Fruit fly (Drosophila melanogaster) whole organism, embryonic: ENCODE measurements around the gene klar.
A peak's percentile ranks its signal among the peaks of the same experiment; 100 is the strongest.

Experiments used
- Atf3 ChIP-seq: fragments of 200-800 bp; sonication (Bioruptor generic); optimal IDR thresholded peaks from 3 replicates; lab custom pipeline; 2016; ENCODE audit warnings: missing biosample characterization, missing genetic modification characterization
- Atf6 ChIP-seq: fragments of 200-800 bp; sonication (Bioruptor generic); IDR thresholded peaks from 2 replicates; pipeline ENCODE4 v1.3.6; 2022; ENCODE audit warnings: missing biosample characterization, missing genetic modification characterization
- BtbVII ChIP-seq: fragments of 200-800 bp; sonication (Bioruptor generic); optimal IDR thresholded peaks from 3 replicates; lab custom pipeline; 2017; ENCODE audit warnings: missing biosample characterization, mild to moderate bottlenecking, missing genetic modification characterization
- C15 ChIP-seq: fragments of 200-800 bp; sonication (Bioruptor generic); IDR thresholded peaks from 3 replicates; pipeline ENCODE4 v1.3.6; 2022; ENCODE audit warnings: missing biosample characterization, missing genetic modification characterization
- CG1233 ChIP-seq: fragments of 200-800 bp; sonication (Bioruptor generic); optimal IDR thresholded peaks from 4 replicates; lab custom pipeline; 2018; ENCODE audit warnings: missing biosample characterization, mild to moderate bottlenecking, missing genetic modification characterization
- CG15601 ChIP-seq: fragments of 200-800 bp; sonication (Bioruptor generic); optimal IDR thresholded peaks from 3 replicates; lab custom pipeline; 2019; ENCODE audit warnings: missing biosample characterization, mild to moderate bottlenecking, missing genetic modification characterization, moderate library complexity
- CG15696 ChIP-seq: fragments of 200-800 bp; sonication (Bioruptor generic); optimal IDR thresholded peaks from 2 replicates; lab custom pipeline; 2019; ENCODE audit warnings: missing biosample characterization, mild to moderate bottlenecking, missing genetic modification characterization, moderate library complexity
- CG1603 ChIP-seq: fragments of 200-800 bp; sonication (Bioruptor generic); optimal IDR thresholded peaks from 2 replicates; lab custom pipeline; 2019; ENCODE audit warnings: missing biosample characterization, mild to moderate bottlenecking, missing genetic modification characterization, moderate library complexity
- CG16815 ChIP-seq: fragments of 200-800 bp; sonication (Bioruptor generic); optimal IDR thresholded peaks from 3 replicates; lab custom pipeline; 2017; ENCODE audit warnings: missing biosample characterization, mild to moderate bottlenecking, missing genetic modification characterization
- CG17186 ChIP-seq: fragments of 200-800 bp; sonication (Bioruptor generic); optimal IDR thresholded peaks from 3 replicates; lab custom pipeline; 2017; ENCODE audit warnings: missing biosample characterization, missing genetic modification reagents, missing genetic modification characterization
- CG17359 ChIP-seq: fragments of 200-800 bp; sonication (Bioruptor generic); optimal IDR thresholded peaks from 3 replicates; lab custom pipeline; 2018; ENCODE audit warnings: missing biosample characterization, mild to moderate bottlenecking, missing genetic modification characterization, moderate library complexity
- CG2116 ChIP-seq: fragments of 200-800 bp; sonication (Bioruptor generic); optimal IDR thresholded peaks from 3 replicates; lab custom pipeline; 2018; ENCODE audit warnings: missing biosample characterization, mild to moderate bottlenecking, missing genetic modification characterization
- CG2129 ChIP-seq: fragments of 200-800 bp; sonication (Bioruptor generic); IDR thresholded peaks from 2 replicates; pipeline ENCODE4 v1.3.6; 2022; ENCODE audit warnings: missing biosample characterization, missing genetic modification characterization; ENCODE audit not compliant: partially characterized antibody
- CG34224 ChIP-seq: fragments of 200-800 bp; sonication (Bioruptor generic); IDR thresholded peaks from 3 replicates; pipeline ENCODE4 v1.3.6; 2022; ENCODE audit warnings: missing biosample characterization, missing genetic modification characterization; ENCODE audit not compliant: partially characterized antibody
- CG42726 ChIP-seq: fragments of 200-800 bp; sonication (Bioruptor generic); IDR thresholded peaks from 2 replicates; pipeline ENCODE4 v1.3.6; 2022; ENCODE audit warnings: missing biosample characterization, missing genetic modification characterization; ENCODE audit not compliant: partially characterized antibody
- CG4404 ChIP-seq: fragments of 200-800 bp; sonication (Bioruptor generic); IDR thresholded peaks from 2 replicates; pipeline ENCODE4 v1.3.6; 2022; ENCODE audit warnings: missing biosample characterization, missing genetic modification characterization
- CG5953 ChIP-seq: fragments of 200-800 bp; sonication (Bioruptor generic); IDR thresholded peaks from 2 replicates; pipeline ENCODE4 v1.3.6; 2022; ENCODE audit warnings: missing biosample characterization, missing genetic modification characterization
- CG6272 ChIP-seq: fragments of 200-800 bp; sonication (Bioruptor generic); IDR thresholded peaks from 2 replicates; pipeline ENCODE4 v1.3.6; 2022; ENCODE audit warnings: missing biosample characterization, missing genetic modification characterization
- CG7928 ChIP-seq: fragments of 200-800 bp; sonication (Bioruptor generic); optimal IDR thresholded peaks from 2 replicates; lab custom pipeline; 2017; ENCODE audit warnings: missing biosample characterization, mild to moderate bottlenecking, missing genetic modification characterization
- CG9215 ChIP-seq: fragments of 200-800 bp; sonication (Bioruptor generic); IDR thresholded peaks from 2 replicates; pipeline ENCODE4 v1.3.6; 2022; ENCODE audit warnings: missing biosample characterization, missing genetic modification characterization
- HmgZ ChIP-seq: fragments of 200-800 bp; sonication (Bioruptor generic); optimal IDR thresholded peaks from 2 replicates; lab custom pipeline; 2018; ENCODE audit warnings: missing biosample characterization, mild to moderate bottlenecking, missing genetic modification characterization
- Hr78 ChIP-seq, 2 experiments: fragments of 200-800 bp in 1 of 2; fragments of >200 bp in 1 of 2; sonication (Bioruptor generic) in 1 of 2; optimal IDR thresholded peaks; 2 replicates each; lab custom pipeline; 2017 to 2019; ENCODE audit warnings: missing biosample characterization in 2 of 2, missing genetic modification characterization in 2 of 2, mild to moderate bottlenecking in 1 of 2, moderate library complexity in 1 of 2
- Mrtf ChIP-seq: fragments of 200-800 bp; sonication (Bioruptor generic); IDR thresholded peaks from 3 replicates; pipeline ENCODE4 v1.3.6; 2022; ENCODE audit warnings: missing biosample characterization, missing genetic modification characterization
- Oaz ChIP-seq: fragments of 200-800 bp; sonication (Bioruptor generic); IDR thresholded peaks from 2 replicates; pipeline ENCODE4 v1.3.6; 2022; ENCODE audit warnings: missing biosample characterization, missing genetic modification characterization
- Opbp ChIP-seq: fragments of 200-800 bp; sonication (Bioruptor generic); IDR thresholded peaks from 3 replicates; pipeline ENCODE4 v1.3.6; 2022; ENCODE audit warnings: missing biosample characterization, missing genetic modification characterization; ENCODE audit not compliant: partially characterized antibody
- PHDP ChIP-seq: fragments of 200-800 bp; sonication (Bioruptor generic); optimal IDR thresholded peaks from 3 replicates; lab custom pipeline; 2018; ENCODE audit warnings: missing biosample characterization, mild to moderate bottlenecking, missing genetic modification characterization, moderate library complexity
- Xbp1 ChIP-seq: fragments of 200-800 bp; sonication (Bioruptor generic); optimal IDR thresholded peaks from 3 replicates; lab custom pipeline; 2016; ENCODE audit warnings: missing biosample characterization, mild to moderate bottlenecking, missing genetic modification characterization
- ato ChIP-seq: fragments of 200-800 bp; sonication (Bioruptor generic); IDR thresholded peaks from 2 replicates; pipeline ENCODE4 v1.3.6; 2022; ENCODE audit warnings: missing biosample characterization, missing genetic modification characterization; ENCODE audit not compliant: partially characterized antibody
- br ChIP-seq: fragments of >200 bp; optimal IDR thresholded peaks from 2 replicates; lab custom pipeline; 2017
- bsh ChIP-seq, 2 experiments: fragments of 200-800 bp; sonication (Bioruptor generic); optimal IDR thresholded peaks; 2 replicates each; lab custom pipeline; 2017 to 2018; ENCODE audit warnings: mild to moderate bottlenecking in 2 of 2, missing biosample characterization in 2 of 2, missing genetic modification characterization in 2 of 2, moderate library complexity in 1 of 2
- cad ChIP-seq: fragments of >200 bp; optimal IDR thresholded peaks from 2 replicates; lab custom pipeline; 2017; ENCODE audit warnings: missing biosample characterization, missing genetic modification characterization
- crc ChIP-seq: fragments of 200-800 bp; sonication (Bioruptor generic); optimal IDR thresholded peaks from 2 replicates; lab custom pipeline; 2016; ENCODE audit warnings: missing biosample characterization, missing genetic modification characterization
- dm ChIP-seq: fragments of 200-800 bp; sonication (Bioruptor generic); optimal IDR thresholded peaks from 3 replicates; lab custom pipeline; 2016; ENCODE audit warnings: missing biosample characterization, missing genetic modification characterization
- emc ChIP-seq: fragments of 200-800 bp; sonication (Bioruptor generic); optimal IDR thresholded peaks from 2 replicates; lab custom pipeline; 2016; ENCODE audit warnings: missing biosample characterization, missing genetic modification characterization
- eve ChIP-seq, 2 experiments: fragments of >200 bp; optimal IDR thresholded peaks; 2 replicates each; lab custom pipeline; 2017; ENCODE audit warnings: missing biosample characterization in 2 of 2, missing genetic modification characterization in 2 of 2
- ken ChIP-seq: fragments of 200-800 bp; sonication (Bioruptor generic); IDR thresholded peaks from 3 replicates; pipeline ENCODE4 v1.3.6; 2022; ENCODE audit warnings: missing biosample characterization, missing genetic modification characterization
- nau ChIP-seq: fragments of 200-800 bp; sonication (Bioruptor generic); optimal IDR thresholded peaks from 3 replicates; lab custom pipeline; 2017; ENCODE audit warnings: missing biosample characterization, mild to moderate bottlenecking, missing genetic modification characterization, missing genetic modification reagents
- nerfin-1 ChIP-seq: fragments of 200-800 bp; sonication (Bioruptor generic); optimal IDR thresholded peaks from 3 replicates; lab custom pipeline; 2019; ENCODE audit warnings: missing biosample characterization, mild to moderate bottlenecking, missing genetic modification characterization, moderate library complexity
- nmo ChIP-seq: fragments of 200-800 bp; sonication (Bioruptor generic); optimal IDR thresholded peaks from 2 replicates; lab custom pipeline; 2018; ENCODE audit warnings: missing biosample characterization, mild to moderate bottlenecking, missing genetic modification characterization, moderate library complexity
- nom ChIP-seq: fragments of 200-800 bp; sonication (Bioruptor generic); optimal IDR thresholded peaks from 2 replicates; lab custom pipeline; 2017; ENCODE audit warnings: missing biosample characterization, missing genetic modification characterization, mild to moderate bottlenecking, moderate library complexity, missing genetic modification reagents
- oc ChIP-seq: fragments of 200-800 bp; sonication (Bioruptor generic); optimal IDR thresholded peaks from 2 replicates; lab custom pipeline; 2018; ENCODE audit warnings: missing biosample characterization, mild to moderate bottlenecking, missing genetic modification characterization, moderate library complexity
- pb ChIP-seq: fragments of 200-800 bp; sonication (Bioruptor generic); optimal IDR thresholded peaks from 3 replicates; lab custom pipeline; 2016; ENCODE audit warnings: missing biosample characterization, missing genetic modification characterization
- peb ChIP-seq: fragments of 200-800 bp; sonication (Bioruptor generic); IDR thresholded peaks from 2 replicates; pipeline ENCODE4 v1.3.6; 2022; ENCODE audit warnings: missing biosample characterization, missing genetic modification characterization
- prd ChIP-seq, 3 experiments: fragments of >200 bp in 2 of 3; fragments of 200-800 bp in 1 of 3; sonication (Bioruptor generic) in 1 of 3; optimal IDR thresholded peaks in 2 of 3; IDR thresholded peaks in 1 of 3; 2 replicates in 2 of 3; 3 replicates in 1 of 3; pipeline versions ENCODE4 v1.3.6 to Lab custom; 2017 to 2022; ENCODE audit warnings: missing biosample characterization in 1 of 3, missing genetic modification characterization in 1 of 3
- ranshi ChIP-seq: fragments of 200-800 bp; sonication (Bioruptor generic); IDR thresholded peaks from 2 replicates; pipeline ENCODE4 v1.3.6; 2022; ENCODE audit warnings: missing biosample characterization, missing genetic modification characterization
- scrt ChIP-seq: fragments of 200-800 bp; sonication (Bioruptor generic); optimal IDR thresholded peaks from 2 replicates; lab custom pipeline; 2018; ENCODE audit warnings: missing biosample characterization, mild to moderate bottlenecking, missing genetic modification characterization, moderate library complexity
- tap ChIP-seq: fragments of 200-800 bp; optimal IDR thresholded peaks from 3 replicates; lab custom pipeline; 2019; ENCODE audit warnings: missing biosample characterization, mild to moderate bottlenecking, missing genetic modification characterization, moderate library complexity
- tin ChIP-seq: fragments of 200-800 bp; sonication (Bioruptor generic); optimal IDR thresholded peaks from 3 replicates; lab custom pipeline; 2016; ENCODE audit warnings: missing biosample characterization, missing genetic modification characterization

Gene klar

DNA sequence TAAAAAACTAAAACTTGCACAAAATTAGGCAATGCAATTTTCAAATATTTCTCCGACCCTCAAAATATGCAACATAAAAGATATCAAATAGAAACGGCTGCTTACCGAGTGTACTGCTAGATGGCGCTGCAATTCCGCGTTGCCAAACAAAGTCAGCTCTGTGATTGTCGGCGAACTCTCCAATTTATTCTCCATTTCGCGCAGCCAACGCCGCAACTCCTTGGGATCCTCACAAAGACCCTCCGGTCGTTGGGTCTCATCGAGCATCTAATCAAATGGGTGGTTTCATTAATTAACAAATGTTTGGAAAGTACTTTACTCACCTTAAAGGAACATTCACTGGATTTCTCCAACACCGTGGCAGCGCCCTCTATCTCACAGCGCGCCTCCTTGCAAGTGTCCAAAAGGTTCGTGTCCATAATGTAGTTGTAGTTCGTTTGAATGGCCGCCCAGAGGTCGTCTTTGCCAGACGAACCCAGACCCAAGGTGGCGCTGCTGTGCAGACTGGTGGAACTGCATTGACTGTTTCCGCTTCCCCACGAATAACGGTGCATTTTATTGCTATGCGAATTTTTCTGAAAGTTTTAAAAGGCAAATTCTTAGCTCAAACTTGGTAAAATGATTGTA, 34.5 kb downstream of the klar start (continued):
- TF ChIP-seq dm (GFP tag; lab: Kevin White, UChicago): peak; percentile 65
- TF ChIP-seq eve (GFP tag; optimal IDR thresholded peaks at IDR 0.05; lab: Kevin White, UChicago): no peak
- no peak for TF ChIP-seq CG7928 (GFP tag; lab: Kevin White, UChicago)
- TF ChIP-seq CG15601 (tag; lab: Kevin White, UChicago): peak; percentile 16
- peak; percentile 46; the same call in 1 of the 2 replicates for TF ChIP-seq CG4404 (GFP tag; lab: Robert Waterston, UW)
- TF ChIP-seq CG15696 (tag; lab: Kevin White, UChicago): peak; percentile 81
- TF ChIP-seq nmo (GFP tag; lab: Kevin White, UChicago): peak; percentile 71
- peak; percentile 50 for TF ChIP-seq CG2116 (GFP tag; lab: Kevin White, UChicago)
- TF ChIP-seq peb: no peak
- no peak for TF ChIP-seq tap (tag; lab: Kevin White, UChicago)
- peak; percentile 7 for TF ChIP-seq scrt
- no peak for TF ChIP-seq C15 (GFP tag; lab: Robert Waterston, UW)
- TF ChIP-seq CG16815 (GFP tag; lab: Kevin White, UChicago): peak; percentile 76
- peak; percentile 69 for TF ChIP-seq nom (GFP tag; lab: Kevin White, UChicago)
- no peak for TF ChIP-seq CG17186 (GFP tag; lab: Kevin White, UChicago)
- no peak for TF ChIP-seq CG34224
- no peak for TF ChIP-seq CG2129 (GFP tag; lab: Robert Waterston, UW)
- peak; percentile 50 for TF ChIP-seq PHDP (tag; lab: Kevin White, UChicago)
- TF ChIP-seq CG5953 (GFP tag; lab: Robert Waterston, UW): peak; percentile 40; the same call in 1 of the 2 replicates
- TF ChIP-seq Mrtf (GFP tag; lab: Robert Waterston, UW): peak; percentile 81
- no peak for TF ChIP-seq Hr78 (GFP tag; optimal IDR thresholded peaks at IDR 0.05; lab: Kevin White, UChicago)
- no peak for TF ChIP-seq ato (GFP tag; lab: Robert Waterston, UW)
- TF ChIP-seq CG1233 (GFP tag; lab: Kevin White, UChicago): peak; percentile 45
- no peak for TF ChIP-seq cad (GFP tag; lab: Kevin White, UChicago)
- TF ChIP-seq BtbVII (GFP tag; lab: Kevin White, UChicago): no peak
- TF ChIP-seq Xbp1 (GFP tag; lab: Kevin White, UChicago): peak; percentile 91
- no peak for TF ChIP-seq nerfin-1 (tag; lab: Kevin White, UChicago)
- TF ChIP-seq CG1603: peak; percentile 76
- TF ChIP-seq emc (GFP tag; lab: Kevin White, UChicago): peak; percentile 64
- peak; percentile 77; the same call in 1 of the 2 replicates for TF ChIP-seq ranshi (GFP tag; lab: Robert Waterston, UW)
- TF ChIP-seq ken (GFP tag; lab: Robert Waterston, UW): peak; percentile 84
- TF ChIP-seq tin (GFP tag; lab: Kevin White, UChicago): peak; percentile 86
- peak; percentile 62; the same call in 1 of the 2 replicates for TF ChIP-seq CG42726
- TF ChIP-seq oc (tag; lab: Kevin White, UChicago): peak; percentile 41
- TF ChIP-seq CG17359 (tag; lab: Kevin White, UChicago): peak; percentile 64
- TF ChIP-seq Atf3 (GFP tag; lab: Kevin White, UChicago): peak; percentile 72
- TF ChIP-seq pb (GFP tag; lab: Kevin White, UChicago): peak; percentile 77
- peak; percentile 77 for TF ChIP-seq HmgZ (tag; lab: Kevin White, UChicago)
- TF ChIP-seq prd (optimal IDR thresholded peaks at IDR 0.05; lab: Kevin White, UChicago): no peak
- peak; percentile 69; the same call in 2 of the 3 replicates for TF ChIP-seq prd (GFP tag; IDR thresholded peaks at IDR 0.05; lab: Robert Waterston, UW)
- 0 out of 2 replicates have a peak, but pooled peaks have one; percentile 51 for TF ChIP-seq Oaz (GFP tag; lab: Robert Waterston, UW)
- no peak for TF ChIP-seq Opbp
- peak; percentile 48 for TF ChIP-seq CG6272
- no peak for TF ChIP-seq br (lab: Kevin White, UChicago)
- TF ChIP-seq bsh (GFP tag; optimal IDR thresholded peaks at IDR 0.05; lab: Kevin White, UChicago): peak in 1 of 2 experiments; percentile 58
- peak; percentile 65 for TF ChIP-seq CG9215 (GFP tag; lab: Robert Waterston, UW)
- TF ChIP-seq Atf6 (GFP tag; lab: Robert Waterston, UW): no peak
- no peak for TF ChIP-seq nau (GFP tag; lab: Kevin White, UChicago)
- peak; percentile 19 for TF ChIP-seq crc (GFP tag; lab: Kevin White, UChicago)
